Worm (Caenorhabditis elegans): ENCODE data around the gene F10G7.9.
A peak's percentile ranks its signal among the peaks of the same experiment; 100 is the strongest.

F10G7.9 gene

DNA sequence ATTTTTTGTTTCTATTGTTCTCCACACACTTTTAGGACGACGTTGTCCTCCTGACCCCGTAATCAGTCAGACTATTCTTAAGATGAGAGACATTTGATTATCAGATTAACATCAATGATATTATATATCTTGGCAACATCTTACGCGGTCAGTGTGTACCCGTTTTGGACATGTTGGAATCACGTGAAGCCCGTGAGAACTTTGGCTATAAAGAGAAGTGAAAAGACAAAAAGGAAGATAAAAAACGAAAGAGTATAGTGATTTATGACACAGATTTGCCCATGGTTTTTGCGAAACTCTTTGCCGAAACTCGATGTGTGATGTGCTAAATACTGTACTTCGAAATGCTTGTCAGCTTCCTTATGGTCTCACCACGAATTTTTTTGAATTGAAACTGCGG lies 39.0 kb upstream of the F10G7.9 start (continued):
- no peak for TF ChIP-seq ZK337.2 (GFP tag; IDR thresholded peaks at IDR 0.05)
- TF ChIP-seq aha-1 (tag), result peak; percentile 84
- TF ChIP-seq nhr-42 (GFP tag; IDR thresholded peaks at IDR 0.05), result no peak
- no peak for TF ChIP-seq D1046.2 (GFP tag; IDR thresholded peaks at IDR 0.05)
- peak; percentile 98 for TF ChIP-seq nhr-11 (tag; optimal IDR thresholded peaks at IDR 0.05)
- no peak for TF ChIP-seq gei-8 (GFP tag; optimal IDR thresholded peaks at IDR 0.05)
- no peak for TF ChIP-seq aly-2 (tag; optimal IDR thresholded peaks at IDR 0.05)
- no peak for TF ChIP-seq F44E2.7 (GFP tag; IDR thresholded peaks at IDR 0.05)
- peak; percentile 55 for TF ChIP-seq hlh-11 (tag; optimal IDR thresholded peaks at IDR 0.05)
- TF ChIP-seq nhr-10 (tag; optimal IDR thresholded peaks at IDR 0.05), result peak; percentile 59
- no peak for TF ChIP-seq egl-43 (GFP tag; IDR thresholded peaks at IDR 0.05)
- TF ChIP-seq ctbp-1 (GFP tag; IDR thresholded peaks at IDR 0.05), result no peak
- TF ChIP-seq ceh-44 (GFP tag; IDR thresholded peaks at IDR 0.05), result no peak
- no peak for TF ChIP-seq lim-7 (GFP tag; IDR thresholded peaks at IDR 0.05)
- TF ChIP-seq nhr-76 (tag; optimal IDR thresholded peaks at IDR 0.05), result no peak
- no peak for TF ChIP-seq hif-1 (tag; optimal IDR thresholded peaks at IDR 0.05)
- TF ChIP-seq dve-1 (tag; optimal IDR thresholded peaks at IDR 0.05; ENCODE audit: insufficient read depth), result peak; percentile 34
- no peak for TF ChIP-seq zip-2 (tag; optimal IDR thresholded peaks at IDR 0.05)
- peak; percentile 50 for TF ChIP-seq mep-1 (tag; optimal IDR thresholded peaks at IDR 0.05)
- no peak for TF ChIP-seq nhr-237 (tag; optimal IDR thresholded peaks at IDR 0.05)
- no peak for TF ChIP-seq snpc-4 (tag; optimal IDR thresholded peaks at IDR 0.05)
- no peak for TF ChIP-seq arid-1 (GFP tag; conservative IDR thresholded peaks at IDR 0.05)
- TF ChIP-seq nhr-77 (tag; optimal IDR thresholded peaks at IDR 0.05), result peak; percentile 8
- no peak for TF ChIP-seq tag-97 (GFP tag; IDR thresholded peaks at IDR 0.05)
- TF ChIP-seq jun-1 (tag; optimal IDR thresholded peaks at IDR 0.05), result no peak
- TF ChIP-seq dmd-8 (GFP tag; IDR thresholded peaks at IDR 0.05), result no peak
- peak in 1 of 2 experiments; percentile 71 for TF ChIP-seq mdl-1 (tag; optimal IDR thresholded peaks at IDR 0.05)
- no peak for TF ChIP-seq spr-1 (tag; optimal IDR thresholded peaks at IDR 0.05)
- TF ChIP-seq mdt-29 (GFP tag; IDR thresholded peaks at IDR 0.05), result no peak
- no peak for TF ChIP-seq nhr-41 (GFP tag; IDR thresholded peaks at IDR 0.05)
- no peak for TF ChIP-seq ceh-32 (tag; optimal IDR thresholded peaks at IDR 0.05; ENCODE audit: poor library complexity)
- TF ChIP-seq dmd-6 (GFP tag; IDR thresholded peaks at IDR 0.05), result peak; percentile 30; the same call in 1 of the 2 replicates
- TF ChIP-seq saeg-2 (GFP tag; IDR thresholded peaks at IDR 0.05), result no peak
- peak in 1 of 2 experiments; percentile 31 for TF ChIP-seq lsy-2 (tag; optimal IDR thresholded peaks at IDR 0.05)
- peak; percentile 72 for TF ChIP-seq mxl-3 (GFP tag; optimal IDR thresholded peaks at IDR 0.05)
- TF ChIP-seq mes-2 (tag; optimal IDR thresholded peaks at IDR 0.05; ENCODE audit: poor library complexity, severe bottlenecking), result peak; percentile 32
- no peak for TF ChIP-seq unc-62 (GFP tag; optimal IDR thresholded peaks at IDR 0.05 in 1 of 2)
- no peak for TF ChIP-seq unc-62 (tag; optimal IDR thresholded peaks at IDR 0.05)
- no peak for TF ChIP-seq zfp-2 (tag; optimal IDR thresholded peaks at IDR 0.05)
- TF ChIP-seq Y75B8A.6 (GFP tag; IDR thresholded peaks at IDR 0.05), result no peak
- no peak for TF ChIP-seq daf-19 (GFP tag; conservative IDR thresholded peaks at IDR 0.05)
- TF ChIP-seq lir-3 (tag; optimal IDR thresholded peaks at IDR 0.05), result no peak
- TF ChIP-seq ceh-82 (tag; optimal IDR thresholded peaks at IDR 0.05), result no peak
- TF ChIP-seq unc-39 (tag; optimal IDR thresholded peaks at IDR 0.05), result no peak
- peak; percentile 63 for TF ChIP-seq hlh-30 (tag; optimal IDR thresholded peaks at IDR 0.05; ENCODE audit: insufficient read depth)
- peak; percentile 39; the same call in 1 of the 2 replicates for TF ChIP-seq tra-1 (GFP tag; IDR thresholded peaks at IDR 0.05)
- no peak for TF ChIP-seq zfp-3 (GFP tag; conservative IDR thresholded peaks at IDR 0.05)
- TF ChIP-seq lin-29 (GFP tag; IDR thresholded peaks at IDR 0.05), result no peak
- peak; percentile 10 for TF ChIP-seq nhr-102 (tag; optimal IDR thresholded peaks at IDR 0.05)
- TF ChIP-seq rbr-2 (tag; optimal IDR thresholded peaks at IDR 0.05), result no peak
- TF ChIP-seq ama-1 (optimal IDR thresholded peaks at IDR 0.05), result no peak
- TF ChIP-seq pqm-1 (tag; optimal IDR thresholded peaks at IDR 0.05), result no peak
- no peak for TF ChIP-seq vab-7 (GFP tag; IDR thresholded peaks at IDR 0.05)

Data from whole organism, L4 larva.